Worm (Caenorhabditis elegans) whole organism, L4 larva: ENCODE results near the gene F22E5.11.

Experiments
- dmd-8 ChIP-seq: fragments of 200-800 bp; sonication (Bioruptor generic); IDR thresholded peaks from 2 replicates; pipeline ENCODE4 v1.3.6; 2022; ENCODE audit warnings: missing genetic modification characterization, missing compliant biosample characterization
- mdl-1 ChIP-seq, 2 experiments: fragments of 150-350 bp in 1 of 2; sonication (generic microtip) in 1 of 2; optimal IDR thresholded peaks; 2 replicates each; lab custom pipeline; 2014 to 2017; ENCODE audit warnings: missing biosample characterization in 2 of 2, missing genetic modification characterization in 2 of 2
- nhr-28 ChIP-seq: fragments of 150-350 bp; optimal IDR thresholded peaks from 2 replicates; lab custom pipeline; 2014; ENCODE audit warnings: missing biosample characterization, missing genetic modification characterization
- nhr-76 ChIP-seq: fragments of 150-350 bp; optimal IDR thresholded peaks from 2 replicates; lab custom pipeline; 2014; ENCODE audit warnings: missing biosample characterization, missing genetic modification characterization
- unc-130 ChIP-seq: sonication (generic microtip); optimal IDR thresholded peaks from 2 replicates; lab custom pipeline; 2016; ENCODE audit warnings: missing genetic modification reagents, missing genetic modification characterization, missing compliant biosample characterization
- unc-62 ChIP-seq, 3 experiments: fragments of 150-350 bp in 1 of 3; sonication (generic microtip); optimal IDR thresholded peaks in 2 of 3; peaks in 1 of 3; 1 replicate in 1 of 3; 2 replicates in 2 of 3; lab custom pipeline; 2014 to 2017; ENCODE audit warnings: missing biosample characterization in 3 of 3, missing genetic modification characterization in 3 of 3, missing genetic modification reagents in 3 of 3, missing genotype in 1 of 3

- TF ChIP-seq dmd-8 (GFP tag; lab: Robert Waterston, UW), result no peak
- TF ChIP-seq unc-130 (GFP tag; lab: Kevin White, UChicago), result no peak
- no peak for TF ChIP-seq nhr-28 (tag; lab: Kevin White, UChicago)
- no peak for TF ChIP-seq nhr-76 (tag; lab: Kevin White, UChicago)
- TF ChIP-seq mdl-1 (tag; optimal IDR thresholded peaks at IDR 0.05; lab: Kevin White, UChicago), result no peak
- TF ChIP-seq unc-62 (GFP tag; optimal IDR thresholded peaks at IDR 0.05 in 1 of 2; lab: Kevin White, UChicago), result no peak
- TF ChIP-seq unc-62 (tag; optimal IDR thresholded peaks at IDR 0.05; lab: Kevin White, UChicago), result no peak
These were observed 39.8 kb upstream of the F22E5.11 start, which contains the start of gene ceh-87 for ce11 chrII:2684208-2684607.
